Worm (Caenorhabditis elegans): ENCODE data around the gene F53C11.9.

ce11 chrV:13807232-13807631 lies 29.4 kb downstream of the F53C11.9 start, which contains the start of gene swan-1:
- TF ChIP-seq ets-7 (tag; optimal IDR thresholded peaks at IDR 0.05), result no peak
- no peak for TF ChIP-seq sea-1 (GFP tag; conservative IDR thresholded peaks at IDR 0.05)
- TF ChIP-seq ama-1 (optimal IDR thresholded peaks at IDR 0.05), result no peak
- no peak for TF ChIP-seq ceh-36 (tag; optimal IDR thresholded peaks at IDR 0.05)
- TF ChIP-seq flt-1 (GFP tag; IDR thresholded peaks at IDR 0.05), result no peak
- no peak for TF ChIP-seq hmbx-1 (tag; optimal IDR thresholded peaks at IDR 0.05)

Measured in whole organism, early embryonic.